Fruit fly (Drosophila melanogaster) whole organism, embryonic: Measurements from ENCODE around the gene CG10011.

Source experiments
- ATbp ChIP-seq: fragments of 200-800 bp; sonication (Bioruptor generic); optimal IDR thresholded peaks from 2 replicates; lab custom pipeline; 2017; ENCODE audit warnings: missing biosample characterization, mild to moderate bottlenecking, missing genetic modification characterization, missing genetic modification reagents
- CG10147 ChIP-seq: fragments of 200-800 bp; sonication (Bioruptor generic); optimal IDR thresholded peaks from 2 replicates; lab custom pipeline; 2019; ENCODE audit warnings: missing biosample characterization, mild to moderate bottlenecking, missing genetic modification characterization, moderate library complexity
- CG10654 ChIP-seq: fragments of 200-800 bp; sonication (Bioruptor generic); optimal IDR thresholded peaks from 2 replicates; lab custom pipeline; 2016; ENCODE audit warnings: missing biosample characterization, missing genetic modification characterization
- CG12155 ChIP-seq: fragments of 200-800 bp; sonication (Bioruptor generic); optimal IDR thresholded peaks from 3 replicates; lab custom pipeline; 2016; ENCODE audit warnings: missing biosample characterization, missing genetic modification characterization
- CG1233 ChIP-seq: fragments of 200-800 bp; sonication (Bioruptor generic); optimal IDR thresholded peaks from 4 replicates; lab custom pipeline; 2018; ENCODE audit warnings: missing biosample characterization, mild to moderate bottlenecking, missing genetic modification characterization
- CG13296 ChIP-seq: fragments of 200-800 bp; sonication (Bioruptor generic); optimal IDR thresholded peaks from 3 replicates; lab custom pipeline; 2018; ENCODE audit warnings: missing biosample characterization, mild to moderate bottlenecking, missing genetic modification characterization
- CG31441 ChIP-seq: fragments of 200-800 bp; sonication (Bioruptor generic); IDR thresholded peaks from 2 replicates; pipeline ENCODE4 v1.3.6; 2022; ENCODE audit warnings: missing biosample characterization, missing genetic modification characterization
- CG4282 ChIP-seq: fragments of 200-800 bp; sonication (Bioruptor generic); optimal IDR thresholded peaks from 2 replicates; lab custom pipeline; 2016; ENCODE audit warnings: missing biosample characterization, missing genetic modification characterization
- CG5180 ChIP-seq: fragments of 200-800 bp; sonication (Bioruptor generic); optimal IDR thresholded peaks from 3 replicates; lab custom pipeline; 2017; ENCODE audit warnings: missing biosample characterization, missing genetic modification characterization, mild to moderate bottlenecking, moderate library complexity, missing genetic modification reagents
- CG9215 ChIP-seq: fragments of 200-800 bp; sonication (Bioruptor generic); IDR thresholded peaks from 2 replicates; pipeline ENCODE4 v1.3.6; 2022; ENCODE audit warnings: missing biosample characterization, missing genetic modification characterization
- HmgZ ChIP-seq: fragments of 200-800 bp; sonication (Bioruptor generic); optimal IDR thresholded peaks from 2 replicates; lab custom pipeline; 2018; ENCODE audit warnings: missing biosample characterization, mild to moderate bottlenecking, missing genetic modification characterization
- Hmr ChIP-seq: fragments of 200-800 bp; sonication (Bioruptor generic); optimal IDR thresholded peaks from 3 replicates; lab custom pipeline; 2017; ENCODE audit warnings: mild to moderate bottlenecking, missing biosample characterization, missing genetic modification reagents, missing genetic modification characterization
- Hr39 ChIP-seq: fragments of >200 bp; optimal IDR thresholded peaks from 2 replicates; lab custom pipeline; 2017
- Hr78 ChIP-seq, 2 experiments: fragments of 200-800 bp in 1 of 2; fragments of >200 bp in 1 of 2; sonication (Bioruptor generic) in 1 of 2; optimal IDR thresholded peaks; 2 replicates each; lab custom pipeline; 2017 to 2019; ENCODE audit warnings: missing biosample characterization in 2 of 2, missing genetic modification characterization in 2 of 2, mild to moderate bottlenecking in 1 of 2, moderate library complexity in 1 of 2
- Lim3 ChIP-seq: fragments of 200-800 bp; sonication (Bioruptor generic); IDR thresholded peaks from 2 replicates; pipeline ENCODE4 v1.3.6; 2022; ENCODE audit warnings: missing biosample characterization, missing genetic modification characterization
- MBD-R2 ChIP-seq: fragments of 200-800 bp; sonication (Bioruptor generic); IDR thresholded peaks from 2 replicates; pipeline ENCODE4 v1.3.6; 2022; ENCODE audit warnings: missing biosample characterization, missing genetic modification characterization
- Mrtf ChIP-seq: fragments of 200-800 bp; sonication (Bioruptor generic); IDR thresholded peaks from 3 replicates; pipeline ENCODE4 v1.3.6; 2022; ENCODE audit warnings: missing biosample characterization, missing genetic modification characterization
- NfI ChIP-seq: fragments of 200-800 bp; sonication (Bioruptor generic); optimal IDR thresholded peaks from 3 replicates; lab custom pipeline; 2018; ENCODE audit warnings: missing biosample characterization, mild to moderate bottlenecking, missing genetic modification characterization, moderate library complexity
- Optix ChIP-seq: fragments of 200-800 bp; sonication (Bioruptor generic); IDR thresholded peaks from 3 replicates; pipeline ENCODE4 v1.3.6; 2022; ENCODE audit warnings: missing biosample characterization, missing genetic modification characterization
- Trl ChIP-seq, 3 experiments: fragments of >200 bp in 2 of 3; fragments of 200-800 bp in 1 of 3; sonication (Bioruptor generic) in 1 of 3; optimal IDR thresholded peaks; 2 replicates in 1 of 3; 3 replicates in 2 of 3; lab custom pipeline; 2016 to 2017; ENCODE audit warnings: missing biosample characterization in 1 of 3, missing genetic modification characterization in 1 of 3
- YL-1 ChIP-seq: fragments of 200-800 bp; sonication (Bioruptor generic); optimal IDR thresholded peaks from 3 replicates; lab custom pipeline; 2017; ENCODE audit warnings: missing biosample characterization, mild to moderate bottlenecking, missing genetic modification characterization
- al ChIP-seq: fragments of 200-800 bp; sonication (Bioruptor generic); IDR thresholded peaks from 2 replicates; pipeline ENCODE4 v1.3.6; 2022; ENCODE audit warnings: missing biosample characterization, missing genetic modification characterization
- ash1 ChIP-seq: fragments of 200-800 bp; sonication (Bioruptor generic); optimal IDR thresholded peaks from 2 replicates; lab custom pipeline; 2018; ENCODE audit warnings: missing biosample characterization, mild to moderate bottlenecking, missing genetic modification characterization
- ato ChIP-seq: fragments of 200-800 bp; sonication (Bioruptor generic); IDR thresholded peaks from 2 replicates; pipeline ENCODE4 v1.3.6; 2022; ENCODE audit warnings: missing biosample characterization, missing genetic modification characterization; ENCODE audit not compliant: partially characterized antibody
- btn ChIP-seq: fragments of 200-800 bp; sonication (Bioruptor generic); optimal IDR thresholded peaks from 2 replicates; lab custom pipeline; 2016; ENCODE audit warnings: missing biosample characterization, missing genetic modification characterization
- da ChIP-seq: fragments of 200-800 bp; sonication (Bioruptor generic); optimal IDR thresholded peaks from 2 replicates; lab custom pipeline; 2016; ENCODE audit warnings: missing biosample characterization, missing genetic modification characterization
- gt ChIP-seq: fragments of 200-800 bp; sonication (Bioruptor generic); IDR thresholded peaks from 2 replicates; pipeline ENCODE4 v1.3.6; 2022; ENCODE audit warnings: missing biosample characterization, missing genetic modification characterization
- hth ChIP-seq: fragments of >200 bp; optimal IDR thresholded peaks from 2 replicates; lab custom pipeline; 2017; ENCODE audit warnings: inconsistent platforms
- klu ChIP-seq: fragments of 200-800 bp; sonication (Bioruptor generic); IDR thresholded peaks from 2 replicates; pipeline ENCODE4 v1.3.6; 2022; ENCODE audit warnings: missing biosample characterization, missing genetic modification characterization
- kni ChIP-seq: fragments of 200-800 bp; sonication (Bioruptor generic); optimal IDR thresholded peaks from 3 replicates; lab custom pipeline; 2017; ENCODE audit warnings: mild to moderate bottlenecking, missing biosample characterization, missing genetic modification reagents, missing genetic modification characterization
- lmd ChIP-seq: fragments of 200-800 bp; sonication (Bioruptor generic); IDR thresholded peaks from 2 replicates; pipeline ENCODE4 v1.3.6; 2022; ENCODE audit warnings: missing biosample characterization, missing genetic modification characterization
- nom ChIP-seq: fragments of 200-800 bp; sonication (Bioruptor generic); optimal IDR thresholded peaks from 2 replicates; lab custom pipeline; 2017; ENCODE audit warnings: missing biosample characterization, missing genetic modification characterization, mild to moderate bottlenecking, moderate library complexity, missing genetic modification reagents
- p53 ChIP-seq: fragments of 200-800 bp; sonication (Bioruptor generic); optimal IDR thresholded peaks from 2 replicates; lab custom pipeline; 2016; ENCODE audit warnings: missing biosample characterization, missing genetic modification characterization
- pan ChIP-seq, 4 experiments: fragments of >200 bp in 3 of 4; fragments of 200-800 bp in 1 of 4; sonication (Bioruptor generic) in 1 of 4; optimal IDR thresholded peaks in 3 of 4; IDR thresholded peaks in 1 of 4; 2 replicates each; pipeline versions ENCODE4 v1.3.6 to Lab custom; 2017 to 2022; ENCODE audit warnings: missing biosample characterization in 2 of 4, missing genetic modification characterization in 2 of 4, mixed read lengths in 1 of 4
- pros ChIP-seq: fragments of 200-800 bp; sonication (Bioruptor generic); optimal IDR thresholded peaks from 3 replicates; lab custom pipeline; 2019; ENCODE audit warnings: missing biosample characterization, mild to moderate bottlenecking, missing genetic modification characterization, moderate library complexity
- ranshi ChIP-seq: fragments of 200-800 bp; sonication (Bioruptor generic); IDR thresholded peaks from 2 replicates; pipeline ENCODE4 v1.3.6; 2022; ENCODE audit warnings: missing biosample characterization, missing genetic modification characterization
- run ChIP-seq: fragments of 200-800 bp; sonication (Bioruptor generic); optimal IDR thresholded peaks from 3 replicates; lab custom pipeline; 2018; ENCODE audit warnings: missing biosample characterization, mild to moderate bottlenecking, missing genetic modification characterization
- sens ChIP-seq: fragments of 200-800 bp; sonication (Bioruptor generic); peaks from one replicate; lab custom pipeline; 2016; ENCODE audit warnings: missing biosample characterization, missing genetic modification characterization
- slbo ChIP-seq: fragments of 200-800 bp; sonication (Bioruptor generic); IDR thresholded peaks from 2 replicates; pipeline ENCODE4 v1.3.6; 2022; ENCODE audit warnings: missing biosample characterization, missing genetic modification characterization
- sob ChIP-seq: fragments of 200-800 bp; sonication (Bioruptor generic); IDR thresholded peaks from 2 replicates; pipeline ENCODE4 v1.3.6; 2022; ENCODE audit warnings: missing biosample characterization, missing genetic modification characterization
- tin ChIP-seq: fragments of 200-800 bp; sonication (Bioruptor generic); optimal IDR thresholded peaks from 3 replicates; lab custom pipeline; 2016; ENCODE audit warnings: missing biosample characterization, missing genetic modification characterization
- ttk ChIP-seq: fragments of 200-800 bp; sonication (Bioruptor generic); IDR thresholded peaks from 2 replicates; pipeline ENCODE4 v2.1.2; 2022; ENCODE audit warnings: missing biosample characterization, missing genetic modification characterization
- tup ChIP-seq: fragments of 200-800 bp; sonication (Bioruptor generic); optimal IDR thresholded peaks from 2 replicates; lab custom pipeline; 2016; ENCODE audit warnings: missing biosample characterization, mild to moderate bottlenecking, missing genetic modification characterization, moderate library complexity
- wek ChIP-seq: fragments of 200-800 bp; sonication (Bioruptor generic); optimal IDR thresholded peaks from 3 replicates; lab custom pipeline; 2018; ENCODE audit warnings: missing biosample characterization, mild to moderate bottlenecking, missing genetic modification characterization, moderate library complexity

The CG10011 gene

dm6 chr3R:28674788-28675187 is 39.9 kb upstream of the CG10011 start, which contains the start of gene snu (continued):
- peak; percentile 12 for TF ChIP-seq ATbp (GFP tag; lab: Kevin White, UChicago)
- TF ChIP-seq CG12155: no peak
- TF ChIP-seq CG10654 (GFP tag; lab: Kevin White, UChicago): no peak
- peak; percentile 31 for TF ChIP-seq kni (GFP tag; lab: Kevin White, UChicago)
- TF ChIP-seq p53 (GFP tag; lab: Kevin White, UChicago): no peak
- no peak for TF ChIP-seq CG9215 (GFP tag; lab: Robert Waterston, UW)
- TF ChIP-seq btn: no peak
- no peak for TF ChIP-seq pros (GFP tag; lab: Kevin White, UChicago)
- TF ChIP-seq CG31441 (GFP tag; lab: Robert Waterston, UW): no peak
- no peak for TF ChIP-seq da (GFP tag; lab: Kevin White, UChicago)
- no peak for TF ChIP-seq lmd (GFP tag; lab: Robert Waterston, UW)
- no peak for TF ChIP-seq NfI (GFP tag; lab: Kevin White, UChicago)
- TF ChIP-seq CG1233 (GFP tag; lab: Kevin White, UChicago): no peak
- TF ChIP-seq slbo (GFP tag; lab: Robert Waterston, UW): no peak
- no peak for TF ChIP-seq run (tag; lab: Kevin White, UChicago)
- TF ChIP-seq sens (GFP tag; lab: Kevin White, UChicago): peak; percentile 58
- TF ChIP-seq ato (GFP tag; lab: Robert Waterston, UW): no peak
- peak; percentile 54 to 62 for TF ChIP-seq Trl (optimal IDR thresholded peaks at IDR 0.05; lab: Kevin White, UChicago)
- no peak for TF ChIP-seq Trl (GFP tag; optimal IDR thresholded peaks at IDR 0.05; lab: Kevin White, UChicago)
- TF ChIP-seq CG13296: peak; percentile 3
- TF ChIP-seq hth (lab: Kevin White, UChicago): no peak
- peak; percentile 49 for TF ChIP-seq CG5180
- no peak for TF ChIP-seq pan (optimal IDR thresholded peaks at IDR 0.05; lab: Kevin White, UChicago)
- no peak for TF ChIP-seq pan (GFP tag; optimal IDR thresholded peaks at IDR 0.05 in 1 of 2, IDR thresholded peaks at IDR 0.05 in 1 of 2)
- TF ChIP-seq Optix (GFP tag; lab: Robert Waterston, UW): no peak
- TF ChIP-seq Mrtf (GFP tag; lab: Robert Waterston, UW): 0 out of 3 replicates have a peak, but pooled peaks have one; percentile 28
- no peak for TF ChIP-seq tup (GFP tag; lab: Kevin White, UChicago)
- peak; percentile 32 for TF ChIP-seq nom (GFP tag; lab: Kevin White, UChicago)
- no peak for TF ChIP-seq CG4282 (GFP tag; lab: Kevin White, UChicago)
- no peak for TF ChIP-seq Hmr
- no peak for TF ChIP-seq gt (GFP tag; lab: Robert Waterston, UW)
- no peak for TF ChIP-seq ranshi
- no peak for TF ChIP-seq al (GFP tag; lab: Robert Waterston, UW)
- TF ChIP-seq klu: no peak
- TF ChIP-seq tin (GFP tag; lab: Kevin White, UChicago): no peak
- no peak for TF ChIP-seq Lim3 (GFP tag; lab: Robert Waterston, UW)
- TF ChIP-seq ttk: no peak
- no peak for TF ChIP-seq sob
- no peak for TF ChIP-seq HmgZ (tag; lab: Kevin White, UChicago)
- no peak for TF ChIP-seq Hr39 (lab: Kevin White, UChicago)
- no peak for TF ChIP-seq ash1 (GFP tag; lab: Kevin White, UChicago)
- no peak for TF ChIP-seq Hr78 (GFP tag; optimal IDR thresholded peaks at IDR 0.05; lab: Kevin White, UChicago)
- no peak for TF ChIP-seq YL-1
- TF ChIP-seq CG10147 (GFP tag; lab: Kevin White, UChicago): no peak
- no peak for TF ChIP-seq MBD-R2 (GFP tag; lab: Robert Waterston, UW)
- TF ChIP-seq wek: peak; percentile 14
